Fruit fly (Drosophila melanogaster) whole organism, embryonic: ENCODE measurements around the gene CG1172.

Experiments used
- CG10959 ChIP-seq: fragments of 200-800 bp; sonication (Bioruptor generic); IDR thresholded peaks from 2 replicates; pipeline ENCODE4 v1.3.6; 2022; ENCODE audit warnings: missing biosample characterization, missing genetic modification characterization
- CG11696 ChIP-seq: fragments of 200-800 bp; sonication (Bioruptor generic); IDR thresholded peaks from 2 replicates; pipeline ENCODE4 v1.3.6; 2022; ENCODE audit warnings: missing biosample characterization, missing genetic modification characterization
- CG12769 ChIP-seq: fragments of 200-800 bp; sonication (Bioruptor generic); optimal IDR thresholded peaks from 2 replicates; lab custom pipeline; 2019; ENCODE audit warnings: missing biosample characterization, mild to moderate bottlenecking, missing genetic modification characterization, moderate library complexity
- CG13123 ChIP-seq: fragments of 200-800 bp; sonication (Bioruptor generic); optimal IDR thresholded peaks from 2 replicates; lab custom pipeline; 2016; ENCODE audit warnings: missing biosample characterization, missing genetic modification characterization
- CG13424 ChIP-seq: fragments of 200-800 bp; sonication (Bioruptor generic); optimal IDR thresholded peaks from 2 replicates; lab custom pipeline; 2019; ENCODE audit warnings: missing biosample characterization, mild to moderate bottlenecking, missing genetic modification characterization, moderate library complexity
- CG13894 ChIP-seq: fragments of 200-800 bp; sonication (Bioruptor generic); optimal IDR thresholded peaks from 3 replicates; lab custom pipeline; 2018; ENCODE audit warnings: missing biosample characterization, mild to moderate bottlenecking, missing genetic modification characterization, moderate library complexity
- CG14441 ChIP-seq: fragments of 200-800 bp; sonication (Bioruptor generic); IDR thresholded peaks from 2 replicates; pipeline ENCODE4 v1.3.6; 2022; ENCODE audit warnings: missing biosample characterization, missing genetic modification characterization
- CG15269 ChIP-seq: fragments of 200-800 bp; sonication (Bioruptor generic); optimal IDR thresholded peaks from 2 replicates; lab custom pipeline; 2018; ENCODE audit warnings: missing biosample characterization, mild to moderate bottlenecking, missing genetic modification characterization, moderate library complexity
- CG15479 ChIP-seq: fragments of 200-800 bp; sonication (Bioruptor generic); optimal IDR thresholded peaks from 3 replicates; lab custom pipeline; 2019; ENCODE audit warnings: missing biosample characterization, mild to moderate bottlenecking, missing genetic modification characterization, moderate library complexity
- CG1602 ChIP-seq: fragments of 200-800 bp; sonication (Bioruptor generic); optimal IDR thresholded peaks from 3 replicates; lab custom pipeline; 2016; ENCODE audit warnings: missing biosample characterization, missing genetic modification characterization
- CG17829 ChIP-seq: fragments of 200-800 bp; optimal IDR thresholded peaks from 2 replicates; lab custom pipeline; 2019; ENCODE audit warnings: missing biosample characterization, mild to moderate bottlenecking, missing genetic modification characterization, moderate library complexity
- CG1832 ChIP-seq: fragments of 200-800 bp; sonication (Bioruptor generic); optimal IDR thresholded peaks from 2 replicates; lab custom pipeline; 2017; ENCODE audit warnings: missing biosample characterization, mild to moderate bottlenecking, missing genetic modification characterization, inconsistent platforms
- CG18764 ChIP-seq: fragments of 200-800 bp; sonication (Bioruptor generic); optimal IDR thresholded peaks from 3 replicates; lab custom pipeline; 2016; ENCODE audit warnings: missing biosample characterization, missing genetic modification characterization
- CG31224 ChIP-seq: fragments of 200-800 bp; sonication (Bioruptor generic); IDR thresholded peaks from 2 replicates; pipeline ENCODE4 v1.3.6; 2022; ENCODE audit warnings: missing biosample characterization, missing genetic modification characterization
- CG3281 ChIP-seq: fragments of 200-800 bp; sonication (Bioruptor generic); optimal IDR thresholded peaks from 3 replicates; lab custom pipeline; 2017; ENCODE audit warnings: missing biosample characterization, mild to moderate bottlenecking, missing genetic modification characterization
- CG3407 ChIP-seq: fragments of 200-800 bp; sonication (Bioruptor generic); optimal IDR thresholded peaks from 2 replicates; lab custom pipeline; 2018; ENCODE audit warnings: missing biosample characterization, mild to moderate bottlenecking, missing genetic modification characterization
- CG6175 ChIP-seq: fragments of 200-800 bp; sonication (Bioruptor generic); IDR thresholded peaks from 3 replicates; pipeline ENCODE4 v1.3.6; 2022; ENCODE audit warnings: missing biosample characterization, missing genetic modification characterization
- CG7839 ChIP-seq: fragments of 200-800 bp; sonication (Bioruptor generic); optimal IDR thresholded peaks from 3 replicates; lab custom pipeline; 2018; ENCODE audit warnings: missing biosample characterization, mild to moderate bottlenecking, missing genetic modification characterization, moderate library complexity
- CG8478 ChIP-seq: fragments of >200 bp; optimal IDR thresholded peaks from 2 replicates; lab custom pipeline; 2018
- CG9437 ChIP-seq: fragments of 200-800 bp; sonication (Bioruptor generic); optimal IDR thresholded peaks from 2 replicates; lab custom pipeline; 2018; ENCODE audit warnings: missing biosample characterization, mild to moderate bottlenecking, missing genetic modification characterization
- CG9727 ChIP-seq: fragments of 200-800 bp; sonication (Bioruptor generic); optimal IDR thresholded peaks from 3 replicates; lab custom pipeline; 2017; ENCODE audit warnings: missing biosample characterization, mild to moderate bottlenecking, missing genetic modification characterization
- Dip2 ChIP-seq: fragments of 200-800 bp; sonication (Bioruptor generic); IDR thresholded peaks from 2 replicates; pipeline ENCODE4 v1.3.6; 2022; ENCODE audit warnings: missing biosample characterization, missing genetic modification characterization
- HLH4C ChIP-seq: fragments of 200-800 bp; sonication (Bioruptor generic); IDR thresholded peaks from 3 replicates; pipeline ENCODE4 v1.3.6; 2022; ENCODE audit warnings: missing biosample characterization, missing genetic modification characterization; ENCODE audit not compliant: partially characterized antibody
- Hand ChIP-seq: fragments of 200-800 bp; sonication (Bioruptor generic); optimal IDR thresholded peaks from 2 replicates; lab custom pipeline; 2017; ENCODE audit warnings: mild to moderate bottlenecking, missing biosample characterization, missing genetic modification reagents, missing genetic modification characterization
- Hr3 ChIP-seq: fragments of 200-800 bp; sonication (Bioruptor generic); optimal IDR thresholded peaks from 3 replicates; lab custom pipeline; 2016; ENCODE audit warnings: missing biosample characterization, missing genetic modification characterization
- Mes4 ChIP-seq: fragments of 200-800 bp; sonication (Bioruptor generic); optimal IDR thresholded peaks from 2 replicates; lab custom pipeline; 2016; ENCODE audit warnings: missing biosample characterization, missing genetic modification characterization
- Nf-YA ChIP-seq: fragments of 200-800 bp; sonication (Bioruptor generic); IDR thresholded peaks from 2 replicates; pipeline ENCODE4 v1.3.6; 2022; ENCODE audit warnings: missing biosample characterization, missing genetic modification characterization
- Nf-YC ChIP-seq: fragments of 200-800 bp; optimal IDR thresholded peaks from 3 replicates; lab custom pipeline; 2019; ENCODE audit warnings: missing biosample characterization, mild to moderate bottlenecking, missing genetic modification characterization, moderate library complexity
- PHDP ChIP-seq: fragments of 200-800 bp; sonication (Bioruptor generic); optimal IDR thresholded peaks from 3 replicates; lab custom pipeline; 2018; ENCODE audit warnings: missing biosample characterization, mild to moderate bottlenecking, missing genetic modification characterization, moderate library complexity
- Taf1 ChIP-seq: fragments of 200-800 bp; sonication (Bioruptor generic); IDR thresholded peaks from 2 replicates; pipeline ENCODE4 v1.3.6; 2022; ENCODE audit warnings: missing biosample characterization, missing genetic modification characterization
- al ChIP-seq: fragments of 200-800 bp; sonication (Bioruptor generic); IDR thresholded peaks from 2 replicates; pipeline ENCODE4 v1.3.6; 2022; ENCODE audit warnings: missing biosample characterization, missing genetic modification characterization
- chinmo ChIP-seq: fragments of 200-800 bp; sonication (Bioruptor generic); IDR thresholded peaks from 4 replicates; pipeline ENCODE4 v1.3.6; 2022; ENCODE audit warnings: missing biosample characterization, missing genetic modification characterization; ENCODE audit not compliant: partially characterized antibody
- fd64A ChIP-seq: fragments of 200-800 bp; sonication (Bioruptor generic); optimal IDR thresholded peaks from 3 replicates; lab custom pipeline; 2018; ENCODE audit warnings: missing biosample characterization, mild to moderate bottlenecking, missing genetic modification characterization
- fru ChIP-seq: fragments of >200 bp; optimal IDR thresholded peaks from 2 replicates; lab custom pipeline; 2017
- jigr1 ChIP-seq: fragments of 200-800 bp; sonication (Bioruptor generic); IDR thresholded peaks from 3 replicates; pipeline ENCODE4 v1.3.6; 2022; ENCODE audit warnings: missing biosample characterization, missing genetic modification characterization
- ken ChIP-seq: fragments of 200-800 bp; sonication (Bioruptor generic); IDR thresholded peaks from 3 replicates; pipeline ENCODE4 v1.3.6; 2022; ENCODE audit warnings: missing biosample characterization, missing genetic modification characterization
- luna ChIP-seq: fragments of 200-800 bp; sonication (Bioruptor generic); optimal IDR thresholded peaks from 2 replicates; lab custom pipeline; 2016; ENCODE audit warnings: missing biosample characterization, missing genetic modification characterization
- p53 ChIP-seq: fragments of 200-800 bp; sonication (Bioruptor generic); optimal IDR thresholded peaks from 2 replicates; lab custom pipeline; 2016; ENCODE audit warnings: missing biosample characterization, missing genetic modification characterization
- sd ChIP-seq: fragments of 200-800 bp; sonication (Bioruptor generic); optimal IDR thresholded peaks from 3 replicates; lab custom pipeline; 2018; ENCODE audit warnings: missing biosample characterization, mild to moderate bottlenecking, missing genetic modification characterization, moderate library complexity
- sisA ChIP-seq: fragments of 200-800 bp; sonication (Bioruptor generic); IDR thresholded peaks from 2 replicates; pipeline ENCODE4 v1.3.6; 2022; ENCODE audit warnings: missing biosample characterization, missing genetic modification characterization
- slbo ChIP-seq: fragments of 200-800 bp; sonication (Bioruptor generic); IDR thresholded peaks from 2 replicates; pipeline ENCODE4 v1.3.6; 2022; ENCODE audit warnings: missing biosample characterization, missing genetic modification characterization
- tgo ChIP-seq: fragments of 200-800 bp; sonication (Bioruptor generic); IDR thresholded peaks from 3 replicates; pipeline ENCODE4 v1.3.6; 2022; ENCODE audit warnings: missing biosample characterization, missing genetic modification characterization
- tin ChIP-seq: fragments of 200-800 bp; sonication (Bioruptor generic); optimal IDR thresholded peaks from 3 replicates; lab custom pipeline; 2016; ENCODE audit warnings: missing biosample characterization, missing genetic modification characterization

Gene CG1172

DNA sequence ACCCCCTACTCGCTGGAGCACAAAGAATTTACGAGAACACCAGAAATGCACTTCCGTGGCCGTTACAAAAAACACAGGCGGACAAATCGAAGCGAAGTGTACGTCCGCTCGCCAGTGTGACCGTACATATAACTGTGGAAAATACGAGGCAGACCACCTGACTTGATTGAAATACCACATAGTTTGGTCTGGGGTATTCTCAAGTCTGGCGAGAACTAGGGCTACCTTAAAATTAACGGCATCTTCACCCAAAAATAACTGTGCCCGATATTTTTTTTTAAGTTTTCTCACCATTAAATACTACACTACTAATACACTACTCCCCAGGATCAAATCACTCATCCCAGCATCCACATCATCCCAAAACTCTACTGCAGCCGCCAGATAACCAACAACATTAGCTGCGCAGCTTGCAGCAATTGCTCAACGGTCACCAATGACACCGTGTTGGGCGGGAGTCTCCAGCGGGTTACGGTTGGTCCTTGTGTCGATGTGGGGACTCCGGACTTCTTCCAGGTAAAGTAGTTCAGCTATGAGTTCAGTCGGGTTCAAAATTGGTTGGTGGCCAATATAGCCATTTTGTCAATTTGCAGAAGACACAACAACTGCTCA, 25.4 kb upstream of the CG1172 start, which contains the start of gene Cerk (continued):
- TF ChIP-seq CG14441 (GFP tag; lab: Robert Waterston, UW) (no peak), CG18764 (GFP tag; lab: Kevin White, UChicago) (no peak), Hand (GFP tag; lab: Kevin White, UChicago) (no peak), sisA (peak; percentile 17; the same call in 1 of the 2 replicates), CG3407 (GFP tag; lab: Kevin White, UChicago) (no peak), CG11696 (GFP tag; lab: Robert Waterston, UW) (no peak), Nf-YC (tag; lab: Kevin White, UChicago) (peak; percentile 33), fru (lab: Kevin White, UChicago) (no peak), slbo (GFP tag; lab: Robert Waterston, UW) (peak; percentile 62; the same call in 1 of the 2 replicates), PHDP (tag; lab: Kevin White, UChicago) (peak; percentile 36), CG10959 (GFP tag; lab: Robert Waterston, UW) (no peak), chinmo (peak; percentile 89), p53 (GFP tag; lab: Kevin White, UChicago) (no peak), fd64A (GFP tag; lab: Kevin White, UChicago) (no peak), CG17829 (peak; percentile 1), CG13424 (tag; lab: Kevin White, UChicago) (peak; percentile 34), Mes4 (GFP tag; lab: Kevin White, UChicago) (peak; percentile 37), Dip2 (GFP tag; lab: Robert Waterston, UW) (no peak), CG12769 (tag; lab: Kevin White, UChicago) (peak; percentile 54), jigr1 (GFP tag; lab: Robert Waterston, UW) (no peak), sd (tag; lab: Kevin White, UChicago) (peak; percentile 41), CG8478 (lab: Kevin White, UChicago) (no peak), CG9437 (GFP tag; lab: Kevin White, UChicago) (no peak), Taf1 (GFP tag; lab: Robert Waterston, UW) (no peak; the same call in 1 of the 2 replicates), al (GFP tag; lab: Robert Waterston, UW) (peak; percentile 41; the same call in 1 of the 2 replicates), CG6175 (GFP tag; lab: Robert Waterston, UW) (no peak), Hr3 (GFP tag; lab: Kevin White, UChicago) (peak; percentile 19), CG3281 (GFP tag; lab: Kevin White, UChicago) (no peak), CG1602 (GFP tag; lab: Kevin White, UChicago) (no peak), HLH4C (peak; percentile 59; the same call in 2 of the 3 replicates), CG13894 (tag; lab: Kevin White, UChicago) (peak; percentile 48), CG9727 (GFP tag; lab: Kevin White, UChicago) (no peak), tgo (GFP tag; lab: Robert Waterston, UW) (no peak), Nf-YA (no peak), CG31224 (GFP tag; lab: Robert Waterston, UW) (no peak), CG15269 (no peak), tin (GFP tag; lab: Kevin White, UChicago) (no peak), CG13123 (GFP tag; lab: Kevin White, UChicago) (peak; percentile 24), CG7839 (tag; lab: Kevin White, UChicago) (peak; percentile 26), CG15479 (GFP tag; lab: Kevin White, UChicago) (no peak), ken (GFP tag; lab: Robert Waterston, UW) (peak; percentile 13; the same call in 1 of the 3 replicates), luna (GFP tag; lab: Kevin White, UChicago) (no peak), CG1832 (GFP tag; lab: Kevin White, UChicago) (no peak)
